Worm (Caenorhabditis elegans) whole organism, young adult: ENCODE data around the gene ptr-16.
A peak's percentile ranks its signal among the peaks of the same experiment; 100 is the strongest.

ENCODE experiments used
- B0261.1 ChIP-seq: sonication (generic microtip); optimal IDR thresholded peaks from 2 replicates; lab custom pipeline; 2016; ENCODE audit warnings: mild to moderate bottlenecking, missing genetic modification characterization, moderate library complexity, missing compliant biosample characterization
- C17E4.6 ChIP-seq: fragments of 200-800 bp; sonication (Bioruptor generic); IDR thresholded peaks from 2 replicates; pipeline ENCODE4 v1.3.6; 2022; ENCODE audit warnings: missing genetic modification reagents, missing genetic modification characterization, missing compliant biosample characterization
- F10E7.11 ChIP-seq: sonication (generic microtip); optimal IDR thresholded peaks from 2 replicates; lab custom pipeline; 2017; ENCODE audit warnings: mild to moderate bottlenecking, missing genetic modification characterization, moderate library complexity, missing compliant biosample characterization
- F39B2.1 ChIP-seq: fragments of 200-800 bp; sonication (Bioruptor generic); IDR thresholded peaks from 2 replicates; pipeline ENCODE4 v1.3.6; 2022; ENCODE audit warnings: missing genetic modification reagents, missing genetic modification characterization, missing compliant biosample characterization
- F49E8.2 ChIP-seq: sonication (generic microtip); optimal IDR thresholded peaks from 3 replicates; lab custom pipeline; 2017; ENCODE audit warnings: missing genetic modification characterization, mild to moderate bottlenecking, missing compliant biosample characterization, antibody characterized with exemption, moderate library complexity; ENCODE audit not compliant: insufficient read depth
- F55B11.4 ChIP-seq: sonication (generic microtip); optimal IDR thresholded peaks from 2 replicates; lab custom pipeline; 2016; ENCODE audit warnings: missing compliant biosample characterization, missing genetic modification characterization, borderline replicate concordance; ENCODE audit not compliant: insufficient read depth
- F57A8.1 ChIP-seq: fragments of 200-800 bp; sonication (Bioruptor generic); optimal IDR thresholded peaks from 2 replicates; lab custom pipeline; 2018; ENCODE audit warnings: mild to moderate bottlenecking, missing genetic modification characterization, moderate library complexity, missing compliant biosample characterization
- F57C9.4 ChIP-seq: sonication (generic microtip); optimal IDR thresholded peaks from 2 replicates; lab custom pipeline; 2017; ENCODE audit warnings: mild to moderate bottlenecking, missing genetic modification characterization, missing compliant biosample characterization
- Y53G8AR.9 ChIP-seq: fragments of 200-800 bp; sonication (Bioruptor generic); conservative IDR thresholded peaks from 2 replicates; pipeline ENCODE4 v1.3.6; 2022; ENCODE audit warnings: missing genetic modification reagents, missing genetic modification characterization, missing compliant biosample characterization
- Y67H2A.10 ChIP-seq: fragments of 200-800 bp; sonication (Bioruptor generic); conservative IDR thresholded peaks from 2 replicates; pipeline ENCODE4 v1.3.6; 2022; ENCODE audit warnings: missing genetic modification reagents, missing genetic modification characterization, missing compliant biosample characterization
- Y79H2A.3 ChIP-seq: fragments of 200-800 bp; sonication (Bioruptor generic); conservative IDR thresholded peaks from 2 replicates; pipeline ENCODE4 v1.3.6; 2022; ENCODE audit warnings: missing genetic modification reagents, missing genetic modification characterization, missing compliant biosample characterization
- Y95B8A.8 ChIP-seq: fragments of 200-800 bp; sonication (Bioruptor generic); IDR thresholded peaks from 2 replicates; pipeline ENCODE4 v1.3.6; 2022; ENCODE audit warnings: missing genetic modification reagents, missing genetic modification characterization, missing compliant biosample characterization
- ZK185.1 ChIP-seq: sonication (generic microtip); optimal IDR thresholded peaks from 2 replicates; lab custom pipeline; 2016; ENCODE audit warnings: mild to moderate bottlenecking, missing genetic modification characterization, missing compliant biosample characterization; ENCODE audit not compliant: poor library complexity, severe bottlenecking
- athp-1 ChIP-seq: sonication (generic microtip); optimal IDR thresholded peaks from 2 replicates; lab custom pipeline; 2017; ENCODE audit warnings: mild to moderate bottlenecking, missing genetic modification characterization, missing compliant biosample characterization
- attf-3 ChIP-seq: fragments of 200-800 bp; sonication (Bioruptor generic); conservative IDR thresholded peaks from 2 replicates; pipeline ENCODE4 v1.3.6; 2022; ENCODE audit warnings: missing genetic modification reagents, missing genetic modification characterization, missing compliant biosample characterization
- attf-5 ChIP-seq: fragments of 200-800 bp; sonication (Bioruptor generic); optimal IDR thresholded peaks from 2 replicates; lab custom pipeline; 2018; ENCODE audit warnings: mild to moderate bottlenecking, missing genetic modification characterization, missing compliant biosample characterization
- bed-1 ChIP-seq: fragments of 200-800 bp; sonication (Bioruptor generic); IDR thresholded peaks from 2 replicates; pipeline ENCODE4 v1.3.6; 2022; ENCODE audit warnings: missing genetic modification reagents, missing genetic modification characterization, missing compliant biosample characterization
- ccch-3 ChIP-seq: fragments of 200-800 bp; sonication (Bioruptor generic); optimal IDR thresholded peaks from 2 replicates; lab custom pipeline; 2018; ENCODE audit warnings: mild to moderate bottlenecking, missing genetic modification characterization, missing compliant biosample characterization
- ceh-27 ChIP-seq: fragments of 200-800 bp; sonication (Bioruptor generic); optimal IDR thresholded peaks from 2 replicates; lab custom pipeline; 2018; ENCODE audit warnings: mild to moderate bottlenecking, missing genetic modification characterization, moderate library complexity, missing compliant biosample characterization
- ceh-40 ChIP-seq: fragments of 200-800 bp; sonication (Bioruptor generic); IDR thresholded peaks from 2 replicates; pipeline ENCODE4 v1.3.6; 2022; ENCODE audit warnings: missing genetic modification characterization, missing compliant biosample characterization
- dox-1 ChIP-seq: fragments of 200-800 bp; sonication (Bioruptor generic); IDR thresholded peaks from 2 replicates; pipeline ENCODE4 v1.3.6; 2022; ENCODE audit warnings: missing genetic modification reagents, missing genetic modification characterization, missing compliant biosample characterization
- dpl-1 ChIP-seq: fragments of 150-350 bp; optimal IDR thresholded peaks from 2 replicates; lab custom pipeline; 2014; ENCODE audit warnings: missing biosample characterization, missing genetic modification reagents, missing genetic modification characterization
- gei-17 ChIP-seq: fragments of 200-800 bp; sonication (Bioruptor generic); optimal IDR thresholded peaks from 2 replicates; lab custom pipeline; 2018; ENCODE audit warnings: mild to moderate bottlenecking, missing genetic modification characterization, missing compliant biosample characterization
- him-1 ChIP-seq: sonication (generic microtip); optimal IDR thresholded peaks from 2 replicates; lab custom pipeline; 2016; ENCODE audit warnings: missing genotype, missing genetic modification reagents, missing genetic modification characterization, missing compliant biosample characterization
- hlh-12 ChIP-seq: sonication (generic microtip); optimal IDR thresholded peaks from 2 replicates; lab custom pipeline; 2016; ENCODE audit warnings: missing genetic modification characterization, missing compliant biosample characterization
- let-607 ChIP-seq, 2 experiments: fragments of 200-800 bp in 1 of 2; sonication (Bioruptor generic) in 1 of 2; sonication (generic microtip) in 1 of 2; optimal IDR thresholded peaks; 2 replicates each; lab custom pipeline; 2016 to 2018; ENCODE audit warnings: mild to moderate bottlenecking in 2 of 2, missing compliant biosample characterization in 2 of 2, missing genetic modification characterization in 2 of 2, moderate library complexity in 2 of 2, missing genotype in 1 of 2
- madf-10 ChIP-seq: sonication (generic microtip); optimal IDR thresholded peaks from 2 replicates; lab custom pipeline; 2016; ENCODE audit warnings: mild to moderate bottlenecking, missing genetic modification characterization, missing compliant biosample characterization
- madf-3 ChIP-seq: fragments of 200-800 bp; sonication (Bioruptor generic); IDR thresholded peaks from 2 replicates; pipeline ENCODE4 v1.3.6; 2022; ENCODE audit warnings: missing genetic modification reagents, missing genetic modification characterization, missing compliant biosample characterization
- madf-6 ChIP-seq: fragments of 200-800 bp; sonication (Bioruptor generic); IDR thresholded peaks from 2 replicates; pipeline ENCODE4 v1.3.6; 2022; ENCODE audit warnings: missing genetic modification reagents, missing genetic modification characterization, missing compliant biosample characterization
- madf-8 ChIP-seq: fragments of 200-800 bp; sonication (Bioruptor generic); conservative IDR thresholded peaks from 2 replicates; pipeline ENCODE4 v1.3.6; 2022; ENCODE audit warnings: missing genetic modification reagents, missing genetic modification characterization, missing compliant biosample characterization
- mcd-1 ChIP-seq: fragments of 200-800 bp; sonication (Bioruptor generic); IDR thresholded peaks from 2 replicates; pipeline ENCODE4 v1.3.6; 2022; ENCODE audit warnings: missing genetic modification reagents, missing genetic modification characterization, missing compliant biosample characterization
- mes-4 ChIP-seq: sonication (generic microtip); optimal IDR thresholded peaks from 2 replicates; lab custom pipeline; 2016; ENCODE audit warnings: missing genotype, missing genetic modification characterization, missing compliant biosample characterization
- nfya-1 ChIP-seq: sonication (generic microtip); optimal IDR thresholded peaks from 2 replicates; lab custom pipeline; 2017; ENCODE audit warnings: antibody characterized with exemption, missing compliant biosample characterization, missing genetic modification characterization, borderline replicate concordance; ENCODE audit not compliant: insufficient read depth
- nhr-179 ChIP-seq: sonication (generic microtip); optimal IDR thresholded peaks from 2 replicates; lab custom pipeline; 2016; ENCODE audit warnings: mild to moderate bottlenecking, missing genetic modification characterization, missing compliant biosample characterization
- nhr-27 ChIP-seq: fragments of 200-800 bp; sonication (Bioruptor generic); optimal IDR thresholded peaks from 2 replicates; lab custom pipeline; 2018; ENCODE audit warnings: mild to moderate bottlenecking, missing genetic modification characterization, moderate library complexity, missing compliant biosample characterization
- rcor-1 ChIP-seq: fragments of 200-800 bp; sonication (Bioruptor generic); IDR thresholded peaks from 2 replicates; pipeline ENCODE4 v1.3.6; 2022; ENCODE audit warnings: missing genetic modification reagents, missing genetic modification characterization, missing compliant biosample characterization
- sdz-38 ChIP-seq: sonication (generic microtip); optimal IDR thresholded peaks from 2 replicates; lab custom pipeline; 2016; ENCODE audit warnings: missing genotype, missing genetic modification characterization, missing compliant biosample characterization
- snpc-3.4 ChIP-seq: sonication (generic microtip); optimal IDR thresholded peaks from 2 replicates; lab custom pipeline; 2017; ENCODE audit warnings: missing genetic modification characterization, mild to moderate bottlenecking, missing compliant biosample characterization, antibody characterized with exemption, moderate library complexity, missing genotype, missing genetic modification reagents
- somi-1 ChIP-seq: fragments of 200-800 bp; sonication (Bioruptor generic); optimal IDR thresholded peaks from 2 replicates; lab custom pipeline; 2018; ENCODE audit warnings: mild to moderate bottlenecking, missing genetic modification characterization, missing compliant biosample characterization
- tlf-1 ChIP-seq: fragments of 200-800 bp; sonication (Bioruptor generic); optimal IDR thresholded peaks from 2 replicates; lab custom pipeline; 2018; ENCODE audit warnings: mild to moderate bottlenecking, missing genetic modification characterization, missing compliant biosample characterization
- xnd-1 ChIP-seq: sonication (generic microtip); optimal IDR thresholded peaks from 2 replicates; lab custom pipeline; 2016; ENCODE audit warnings: missing genotype, missing genetic modification reagents, missing genetic modification characterization, missing compliant biosample characterization
- zfh-2 ChIP-seq: fragments of 200-800 bp; sonication (Bioruptor generic); conservative IDR thresholded peaks from 2 replicates; pipeline ENCODE4 v1.3.6; 2022; ENCODE audit warnings: missing genetic modification reagents, missing genetic modification characterization, missing compliant biosample characterization
- ztf-26 ChIP-seq: sonication (generic microtip); optimal IDR thresholded peaks from 2 replicates; lab custom pipeline; 2017; ENCODE audit warnings: missing genetic modification characterization, missing compliant biosample characterization

ptr-16 gene

DNA sequence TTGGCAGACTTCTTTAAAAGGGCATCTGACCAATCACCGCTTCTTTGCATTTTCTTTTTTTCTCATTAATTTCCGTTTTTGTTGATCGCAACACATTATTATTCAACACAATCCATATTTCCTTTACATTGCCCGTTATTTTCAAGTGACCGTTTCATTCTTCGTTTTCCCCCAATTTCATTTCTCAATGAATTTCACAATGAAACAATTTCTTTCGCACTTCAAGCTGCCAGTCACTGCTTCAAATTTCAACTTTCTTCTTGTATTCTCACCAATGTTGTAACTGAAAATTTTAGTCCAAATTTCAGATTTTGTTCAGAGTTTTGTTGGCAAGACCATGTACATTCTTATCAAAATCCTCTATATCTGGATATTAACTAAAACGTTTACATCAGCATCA is 24.1 kb upstream of the ptr-16 start, which contains the start of gene cutl-22:
Gene cutl-22 (plus strand): TSS at position 301 of the 400 bp plus-strand sequence.
- no peak for TF ChIP-seq dox-1
- no peak for TF ChIP-seq F57C9.4 (tag; lab: Kevin White, UChicago)
- TF ChIP-seq nfya-1 (tag; lab: Kevin White, UChicago), result no peak
- TF ChIP-seq madf-8 (GFP tag; lab: Robert Waterston, UW), result no peak
- TF ChIP-seq F55B11.4, result no peak
- no peak for TF ChIP-seq nhr-179 (tag; lab: Kevin White, UChicago)
- TF ChIP-seq him-1 (tag; lab: Kevin White, UChicago), result no peak
- TF ChIP-seq madf-3 (GFP tag; lab: Robert Waterston, UW), result no peak
- TF ChIP-seq F49E8.2 (tag; lab: Kevin White, UChicago), result no peak
- TF ChIP-seq ztf-26, result no peak
- no peak for TF ChIP-seq somi-1 (GFP tag; lab: Kevin White, UChicago)
- no peak for TF ChIP-seq madf-10 (tag; lab: Kevin White, UChicago)

DNA sequence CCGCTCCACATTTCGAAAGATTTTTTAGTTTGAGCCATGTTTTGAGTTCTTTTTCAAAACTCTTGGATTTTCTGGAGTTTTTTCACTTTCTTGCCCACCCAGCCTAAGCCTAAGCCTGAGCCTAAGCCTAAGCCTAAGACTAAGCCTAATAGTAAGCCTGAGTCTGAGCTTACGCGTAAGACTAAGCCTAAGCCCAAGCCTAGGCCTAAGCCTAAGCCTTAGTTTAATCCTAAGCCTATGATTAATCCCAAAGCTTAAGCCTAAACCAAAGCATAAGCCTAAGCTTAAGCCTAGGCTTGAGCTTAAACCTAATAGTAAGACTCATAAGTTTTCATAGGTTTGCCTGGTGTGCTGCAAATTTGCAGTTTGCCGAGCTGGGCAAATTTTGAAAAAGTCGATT is 23.3 kb upstream of the ptr-16 start:
- no peak for TF ChIP-seq ceh-27 (GFP tag; lab: Kevin White, UChicago)
- TF ChIP-seq Y79H2A.3 (GFP tag; lab: Robert Waterston, UW), result no peak
- TF ChIP-seq attf-3, result no peak
- TF ChIP-seq hlh-12 (tag; lab: Kevin White, UChicago), result no peak
- TF ChIP-seq mcd-1 (GFP tag; lab: Robert Waterston, UW), result no peak
- TF ChIP-seq B0261.1 (tag; lab: Kevin White, UChicago), result no peak
- no peak for TF ChIP-seq nhr-27 (tag; lab: Kevin White, UChicago)
- TF ChIP-seq gei-17, result no peak
- TF ChIP-seq tlf-1 (GFP tag; lab: Kevin White, UChicago), result no peak
- no peak for TF ChIP-seq ccch-3
- no peak for TF ChIP-seq Y67H2A.10 (GFP tag; lab: Robert Waterston, UW)
- no peak for TF ChIP-seq mes-4 (tag; lab: Kevin White, UChicago)
- TF ChIP-seq rcor-1 (GFP tag; lab: Robert Waterston, UW), result no peak
- no peak for TF ChIP-seq attf-5
- no peak for TF ChIP-seq xnd-1 (tag; lab: Kevin White, UChicago)
- TF ChIP-seq dpl-1 (GFP tag; lab: Kevin White, UChicago), result no peak
- TF ChIP-seq athp-1, result no peak
- no peak for TF ChIP-seq F10E7.11 (tag; lab: Kevin White, UChicago)

DNA sequence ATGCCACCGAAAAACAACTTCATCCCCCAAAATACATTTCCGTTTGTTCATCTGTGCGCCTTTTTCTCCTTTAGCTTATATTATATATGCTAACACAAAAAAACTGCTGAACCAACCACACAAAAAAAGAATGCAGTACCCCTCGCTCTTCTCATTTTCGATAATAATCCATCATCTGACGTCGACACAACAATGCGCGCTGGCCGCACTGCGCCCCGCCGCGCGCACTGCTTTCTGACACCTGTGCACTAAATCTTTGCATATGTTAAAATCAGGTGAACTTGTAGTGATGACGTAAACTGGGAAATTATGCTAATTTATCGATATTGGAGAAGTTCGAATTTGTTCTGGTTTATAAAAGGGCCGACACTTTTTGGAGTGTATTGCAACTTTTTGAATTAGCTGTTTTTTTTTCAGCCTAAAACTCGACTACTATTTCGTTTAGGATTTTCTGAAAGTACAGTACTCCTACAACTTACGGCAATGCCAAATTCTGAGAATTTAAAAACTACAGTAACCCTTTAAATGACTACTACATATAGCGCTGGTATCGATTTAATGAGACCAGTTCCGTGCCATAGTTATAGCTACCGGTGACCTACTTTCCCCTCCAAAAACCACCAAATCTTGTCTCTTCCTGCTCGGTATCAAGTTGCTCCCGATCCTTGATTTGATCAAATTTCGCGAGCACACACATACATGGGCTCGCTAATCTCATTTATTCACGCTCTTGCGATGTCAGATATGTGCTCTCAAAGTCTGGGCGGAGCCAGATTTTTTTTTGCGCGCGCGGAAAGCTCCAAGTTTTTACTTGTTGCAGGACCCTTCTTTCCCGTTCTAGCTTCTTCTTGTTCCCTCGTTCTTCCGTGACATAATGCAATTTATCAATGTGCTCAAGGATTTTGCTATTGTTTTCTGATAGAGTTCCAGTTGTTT is 15.5 kb upstream of the ptr-16 start:
- TF ChIP-seq zfh-2 (GFP tag; lab: Robert Waterston, UW) (0 out of 2 replicates have a peak, but pooled peaks have one; percentile 17), F39B2.1 (GFP tag; lab: Robert Waterston, UW) (no peak)

DNA sequence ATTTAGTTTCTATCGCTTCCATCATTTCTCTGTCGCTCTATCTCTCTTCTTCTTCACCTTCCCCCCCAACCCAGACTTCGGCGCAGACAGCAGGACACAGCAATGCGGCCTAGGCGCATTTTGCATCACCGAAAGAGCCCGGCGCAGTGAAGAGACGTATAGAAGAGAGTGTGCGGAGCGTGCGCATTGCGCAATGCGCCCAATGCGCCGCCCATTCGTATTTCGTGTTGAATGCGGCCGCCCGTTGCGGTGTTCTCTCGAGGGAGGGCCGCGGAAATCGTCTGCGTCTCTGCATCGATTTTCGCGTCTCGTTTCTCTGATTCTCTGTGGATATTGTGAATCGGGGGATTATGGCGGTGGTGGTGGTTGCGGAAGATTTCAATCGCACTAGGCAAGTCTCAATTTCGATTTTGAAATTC is 14.2 kb upstream of the ptr-16 start:
- TF ChIP-seq Y95B8A.8 (peak; percentile 94), Y79H2A.3 (GFP tag; lab: Robert Waterston, UW) (no peak), C17E4.6 (peak; percentile 79; the same call in 1 of the 2 replicates), Y53G8AR.9 (peak; percentile 99), gei-17 (peak; percentile 94), bed-1 (GFP tag; lab: Robert Waterston, UW) (no peak), ceh-40 (GFP tag; lab: Robert Waterston, UW) (no peak), madf-6 (peak; percentile 56), ZK185.1 (tag; lab: Kevin White, UChicago) (peak; percentile 88), F39B2.1 (GFP tag; lab: Robert Waterston, UW) (no peak), F57A8.1 (GFP tag; lab: Kevin White, UChicago) (peak; percentile 24), sdz-38 (tag; lab: Kevin White, UChicago) (no peak), let-607 (tag; optimal IDR thresholded peaks at IDR 0.05; lab: Kevin White, UChicago) (peak; percentile 93 to 96), snpc-3.4 (tag; lab: Kevin White, UChicago) (no peak)
